Worm (Caenorhabditis elegans): Measurements from ENCODE around the gene C28G1.6.

C28G1.6 gene

DNA sequence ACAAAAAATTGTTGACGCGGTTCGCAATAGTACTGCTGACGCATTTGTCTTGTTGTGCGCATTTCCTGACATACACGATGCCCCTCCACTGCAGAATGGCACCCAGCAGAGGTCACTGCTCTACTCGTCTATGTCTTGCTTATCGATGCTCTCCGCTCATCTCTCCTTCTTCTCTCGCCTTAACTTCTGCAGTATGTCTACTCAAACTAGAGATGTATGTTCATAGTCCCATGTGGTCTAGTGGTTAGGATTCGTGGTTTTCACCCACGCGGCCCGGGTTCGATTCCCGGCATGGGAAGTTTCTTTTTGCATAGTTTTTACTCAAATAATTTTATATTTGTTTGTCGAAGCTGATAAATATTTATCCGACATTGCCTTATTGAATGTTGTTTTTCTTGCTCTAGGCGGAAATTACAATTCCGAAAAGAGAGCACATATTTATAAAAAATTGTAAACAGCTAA, 4.9 kb upstream of the C28G1.6 start, which contains the start of gene C28G1.2 (continued):
- TF ChIP-seq zip-4 (GFP tag; optimal IDR thresholded peaks at IDR 0.05) (peak; percentile 78), hpl-2 (GFP tag; optimal IDR thresholded peaks at IDR 0.05) (peak; percentile 69), efl-3 (GFP tag; optimal IDR thresholded peaks at IDR 0.05) (peak; percentile 80), unc-130 (tag; optimal IDR thresholded peaks at IDR 0.05) (peak; percentile 58), nhr-28 (tag; optimal IDR thresholded peaks at IDR 0.05) (no peak), lin-13 (GFP tag; optimal IDR thresholded peaks at IDR 0.05) (peak; percentile 74)

DNA sequence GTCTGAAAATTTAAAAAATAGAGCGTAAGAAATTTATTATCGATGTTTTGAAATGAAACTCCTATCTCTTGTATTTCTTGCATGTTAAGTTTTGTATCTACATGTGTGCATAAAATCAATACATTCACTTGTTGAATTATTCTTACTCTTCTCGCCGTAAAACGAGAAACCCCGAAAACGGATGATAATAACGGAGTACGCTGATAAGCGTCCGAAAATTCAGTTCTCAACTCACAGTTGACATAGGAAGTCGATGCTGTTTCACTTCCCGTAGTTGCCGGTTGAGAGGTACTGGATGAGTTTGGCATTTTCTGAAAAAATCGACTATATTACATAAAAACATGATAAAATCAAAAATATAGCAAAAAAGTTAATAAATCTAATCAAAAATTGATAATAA, 4.3 kb upstream of the C28G1.6 start, which contains the start of gene sec-15:
TSS of gene sec-15 (minus strand) at position 311 of the 400 bp plus-strand sequence.
- TF ChIP-seq nhr-11 (tag; optimal IDR thresholded peaks at IDR 0.05) (no peak), ama-1 (optimal IDR thresholded peaks at IDR 0.05) (no peak), nhr-85 (tag) (no peak), pax-3 (tag; optimal IDR thresholded peaks at IDR 0.05) (no peak), nhr-20 (tag; optimal IDR thresholded peaks at IDR 0.05) (no peak), ces-1 (GFP tag; optimal IDR thresholded peaks at IDR 0.05) (no peak), hpl-2 (GFP tag; optimal IDR thresholded peaks at IDR 0.05) (no peak), ceh-8 (GFP tag; optimal IDR thresholded peaks at IDR 0.05) (no peak), zip-4 (GFP tag; optimal IDR thresholded peaks at IDR 0.05) (no peak), unc-98 (GFP tag; IDR thresholded peaks at IDR 0.05) (no peak), ztf-11 (tag; optimal IDR thresholded peaks at IDR 0.05) (no peak)

DNA sequence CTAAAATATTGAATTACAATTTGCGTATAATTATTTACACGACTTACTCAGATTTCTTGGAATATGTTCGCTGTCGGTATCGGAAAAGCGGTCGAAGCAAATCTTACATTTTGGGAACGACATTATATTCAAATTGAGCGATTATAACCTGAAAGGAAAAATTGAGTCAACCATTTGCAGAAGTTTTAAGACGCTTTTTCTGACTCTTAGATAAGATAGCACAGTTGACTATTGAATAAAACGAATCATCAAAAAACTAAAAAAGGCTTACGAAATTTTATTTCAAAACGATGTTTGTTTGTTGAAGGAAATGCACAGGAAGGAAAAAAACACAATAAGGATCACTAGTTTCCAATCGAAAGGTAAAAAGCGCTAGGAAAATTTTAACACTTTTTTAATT, 2.7 kb downstream of the C28G1.6 start, which contains the start of gene rcs-1:
TSS of gene rcs-1 (minus strand) at position 176 of the 400 bp plus-strand sequence.
- no peak for TF ChIP-seq sptf-1 (tag; optimal IDR thresholded peaks at IDR 0.05)
- TF ChIP-seq hpl-2 (GFP tag; optimal IDR thresholded peaks at IDR 0.05): no peak
- no peak for TF ChIP-seq dpl-1 (GFP tag; optimal IDR thresholded peaks at IDR 0.05)
- no peak for TF ChIP-seq ceh-82 (tag; optimal IDR thresholded peaks at IDR 0.05)
- no peak for TF ChIP-seq fkh-4 (tag; optimal IDR thresholded peaks at IDR 0.05; ENCODE audit: borderline replicate concordance)
- TF ChIP-seq nhr-71 (tag; optimal IDR thresholded peaks at IDR 0.05): no peak
- TF ChIP-seq nhr-11 (tag; optimal IDR thresholded peaks at IDR 0.05): no peak
- no peak for TF ChIP-seq nhr-85 (tag)
- TF ChIP-seq C04F5.9 (tag; optimal IDR thresholded peaks at IDR 0.05): no peak
- TF ChIP-seq hlh-4 (tag; optimal IDR thresholded peaks at IDR 0.05): no peak
- TF ChIP-seq lin-15B (tag; optimal IDR thresholded peaks at IDR 0.05): no peak
- TF ChIP-seq lin-13 (GFP tag; optimal IDR thresholded peaks at IDR 0.05): no peak

DNA sequence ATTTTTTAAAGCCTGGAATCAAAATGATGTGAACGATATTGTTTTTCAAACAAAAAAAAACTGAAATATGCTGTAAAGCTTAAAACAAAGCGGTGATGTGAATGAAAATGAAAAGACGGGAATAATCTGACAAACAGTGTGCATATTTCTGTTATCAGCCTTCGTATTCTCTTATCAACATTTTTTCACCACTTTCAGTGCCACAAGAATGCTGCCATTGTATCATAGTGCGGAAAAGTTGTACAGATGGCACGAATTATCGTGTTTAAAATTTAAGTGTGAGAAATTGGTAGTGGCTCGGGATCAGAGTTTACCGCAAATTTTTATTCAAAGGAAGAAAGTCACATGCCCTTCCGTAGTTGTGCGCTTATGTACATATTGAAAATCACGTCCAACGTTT, 6.6 kb downstream of the C28G1.6 start, which contains the start of gene ifd-1:
TSS of gene ifd-1 (minus strand) at position 12 of the 400 bp plus-strand sequence.
- peak; percentile 23 for TF ChIP-seq jun-1 (tag; optimal IDR thresholded peaks at IDR 0.05)
- TF ChIP-seq unc-62 (GFP tag; optimal IDR thresholded peaks at IDR 0.05): no peak
- no peak for TF ChIP-seq efl-1 (optimal IDR thresholded peaks at IDR 0.05)
- TF ChIP-seq efl-1 (GFP tag; optimal IDR thresholded peaks at IDR 0.05 in 1 of 2): peak in 1 of 2 experiments; percentile 47
- TF ChIP-seq C34B4.2 (tag; optimal IDR thresholded peaks at IDR 0.05): no peak
- TF ChIP-seq nhr-90 (tag; optimal IDR thresholded peaks at IDR 0.05; ENCODE audit: poor library complexity): peak; percentile 21
- TF ChIP-seq fkh-10 (GFP tag; optimal IDR thresholded peaks at IDR 0.05): no peak
- TF ChIP-seq isw-1 (GFP tag; IDR thresholded peaks at IDR 0.05): no peak
- TF ChIP-seq pqm-1 (tag; optimal IDR thresholded peaks at IDR 0.05): peak; percentile 15
- no peak for TF ChIP-seq aly-2 (tag; optimal IDR thresholded peaks at IDR 0.05)
- no peak for TF ChIP-seq skn-1 (tag; optimal IDR thresholded peaks at IDR 0.05)
- no peak for TF ChIP-seq lin-39 (tag; optimal IDR thresholded peaks at IDR 0.05)
- no peak for TF ChIP-seq ceh-8 (GFP tag; optimal IDR thresholded peaks at IDR 0.05)
- peak in 1 of 2 experiments; percentile 34 for TF ChIP-seq lin-35 (GFP tag; optimal IDR thresholded peaks at IDR 0.05)
- no peak for TF ChIP-seq ets-5 (GFP tag; IDR thresholded peaks at IDR 0.05)
- no peak for TF ChIP-seq Y116A8C.19 (tag; optimal IDR thresholded peaks at IDR 0.05; ENCODE audit: borderline replicate concordance)
- TF ChIP-seq lin-13 (GFP tag; optimal IDR thresholded peaks at IDR 0.05): no peak
- TF ChIP-seq elt-2 (tag; optimal IDR thresholded peaks at IDR 0.05): peak; percentile 92
- no peak for TF ChIP-seq tlp-1 (tag; optimal IDR thresholded peaks at IDR 0.05)
- no peak for TF ChIP-seq hlh-4 (tag; optimal IDR thresholded peaks at IDR 0.05)
- TF ChIP-seq ceh-63 (GFP tag; optimal IDR thresholded peaks at IDR 0.05): no peak
